Worm (Caenorhabditis elegans) whole organism, mixed stage, embryonic: ENCODE measurements around the gene T19E7.6.

ENCODE experiments used
- M03D4.4 ChIP-seq: sonication (generic microtip); optimal IDR thresholded peaks from 2 replicates; lab custom pipeline; 2017; ENCODE audit warnings: mild to moderate bottlenecking, missing genetic modification characterization, missing compliant biosample characterization
- bed-3 ChIP-seq: fragments of 200-800 bp; sonication (Bioruptor generic); optimal IDR thresholded peaks from 3 replicates; lab custom pipeline; 2018; ENCODE audit warnings: mild to moderate bottlenecking, missing genetic modification characterization, moderate library complexity, missing compliant biosample characterization
- blmp-1 ChIP-seq: fragments of 150-350 bp; optimal IDR thresholded peaks from 2 replicates; lab custom pipeline; 2014; ENCODE audit warnings: missing biosample characterization, missing genetic modification characterization
- ceh-39 ChIP-seq: fragments of 150-350 bp; optimal IDR thresholded peaks from 2 replicates; lab custom pipeline; 2014; ENCODE audit warnings: missing biosample characterization, missing genetic modification characterization
- ceh-43 ChIP-seq: fragments of 200-800 bp; sonication (Bioruptor generic); optimal IDR thresholded peaks from 2 replicates; lab custom pipeline; 2018; ENCODE audit warnings: mild to moderate bottlenecking, missing genetic modification characterization, moderate library complexity, missing compliant biosample characterization
- ceh-83 ChIP-seq: fragments of 200-800 bp; sonication (Bioruptor generic); optimal IDR thresholded peaks from 2 replicates; lab custom pipeline; 2018; ENCODE audit warnings: mild to moderate bottlenecking, missing genetic modification characterization, missing compliant biosample characterization
- ces-1 ChIP-seq: fragments of 150-350 bp; optimal IDR thresholded peaks from 2 replicates; lab custom pipeline; 2014; ENCODE audit warnings: missing biosample characterization, missing genetic modification reagents, missing genetic modification characterization
- cnd-1 ChIP-seq: fragments of 200-800 bp; sonication (Bioruptor generic); optimal IDR thresholded peaks from 2 replicates; lab custom pipeline; 2018; ENCODE audit warnings: mild to moderate bottlenecking, missing genetic modification characterization, missing compliant biosample characterization
- drap-1 ChIP-seq: fragments of 200-800 bp; sonication (Bioruptor generic); optimal IDR thresholded peaks from 3 replicates; lab custom pipeline; 2018; ENCODE audit warnings: mild to moderate bottlenecking, missing genetic modification characterization, missing compliant biosample characterization
- elt-1 ChIP-seq: sonication (generic microtip); optimal IDR thresholded peaks from 2 replicates; lab custom pipeline; 2017; ENCODE audit warnings: missing genetic modification characterization, mild to moderate bottlenecking, missing compliant biosample characterization, antibody characterized with exemption, moderate library complexity, borderline replicate concordance; ENCODE audit not compliant: insufficient read depth
- elt-3 ChIP-seq: fragments of 150-350 bp; optimal IDR thresholded peaks from 2 replicates; lab custom pipeline; 2014; ENCODE audit warnings: missing biosample characterization, missing genetic modification characterization
- flh-1 ChIP-seq: fragments of 200-800 bp; sonication (Bioruptor generic); optimal IDR thresholded peaks from 2 replicates; lab custom pipeline; 2018; ENCODE audit warnings: mild to moderate bottlenecking, missing genetic modification characterization, moderate library complexity, missing compliant biosample characterization
- ham-2 ChIP-seq: fragments of 200-800 bp; sonication (Bioruptor generic); optimal IDR thresholded peaks from 2 replicates; lab custom pipeline; 2018; ENCODE audit warnings: mild to moderate bottlenecking, missing genetic modification characterization, missing compliant biosample characterization
- hlh-1 ChIP-seq: fragments of 150-350 bp; optimal IDR thresholded peaks from 2 replicates; lab custom pipeline; 2014; ENCODE audit warnings: missing biosample characterization, missing genetic modification reagents, missing genetic modification characterization
- lin-13 ChIP-seq: fragments of 150-350 bp; optimal IDR thresholded peaks from 2 replicates; lab custom pipeline; 2014; ENCODE audit warnings: missing biosample characterization, missing genetic modification characterization
- lin-32 ChIP-seq: fragments of 200-800 bp; sonication (Bioruptor generic); optimal IDR thresholded peaks from 2 replicates; lab custom pipeline; 2018; ENCODE audit warnings: mild to moderate bottlenecking, missing genetic modification characterization, missing compliant biosample characterization
- lsy-2 ChIP-seq: fragments of 150-350 bp; optimal IDR thresholded peaks from 2 replicates; lab custom pipeline; 2014; ENCODE audit warnings: missing biosample characterization, missing genetic modification characterization
- mab-5 ChIP-seq: fragments of 150-350 bp; optimal IDR thresholded peaks from 2 replicates; lab custom pipeline; 2014; ENCODE audit warnings: missing biosample characterization, missing genetic modification characterization
- mep-1 ChIP-seq: fragments of 150-350 bp; optimal IDR thresholded peaks from 2 replicates; lab custom pipeline; 2017; ENCODE audit warnings: missing biosample characterization, missing genetic modification reagents, missing genetic modification characterization, inconsistent platforms
- mls-2 ChIP-seq: sonication (generic microtip); optimal IDR thresholded peaks from 2 replicates; lab custom pipeline; 2016; ENCODE audit warnings: mild to moderate bottlenecking, missing genetic modification characterization, moderate library complexity, missing compliant biosample characterization
- nhr-12 ChIP-seq: fragments of 150-350 bp; optimal IDR thresholded peaks from 2 replicates; lab custom pipeline; 2014; ENCODE audit warnings: missing biosample characterization, missing genetic modification characterization
- nhr-2 ChIP-seq: fragments of 150-350 bp; optimal IDR thresholded peaks from 2 replicates; lab custom pipeline; 2014; ENCODE audit warnings: missing biosample characterization, missing genetic modification characterization
- nhr-237 ChIP-seq: fragments of 150-350 bp; optimal IDR thresholded peaks from 2 replicates; lab custom pipeline; 2014; ENCODE audit warnings: missing biosample characterization, missing genetic modification characterization
- nhr-28 ChIP-seq: fragments of 150-350 bp; optimal IDR thresholded peaks from 2 replicates; lab custom pipeline; 2014; ENCODE audit warnings: missing biosample characterization, missing genetic modification characterization
- nhr-76 ChIP-seq: sonication (generic microtip); optimal IDR thresholded peaks from 2 replicates; lab custom pipeline; 2017; ENCODE audit warnings: missing biosample characterization, missing genetic modification characterization
- pha-4 ChIP-seq: fragments of 150-350 bp; optimal IDR thresholded peaks from 2 replicates; lab custom pipeline; 2018; ENCODE audit warnings: missing biosample characterization, missing genetic modification reagents, missing genetic modification characterization
- sem-2 ChIP-seq: fragments of 200-800 bp; sonication (Bioruptor generic); optimal IDR thresholded peaks from 2 replicates; lab custom pipeline; 2018; ENCODE audit warnings: mild to moderate bottlenecking, missing genetic modification characterization, missing compliant biosample characterization
- snpc-4 ChIP-seq: fragments of 150-350 bp; optimal IDR thresholded peaks from 2 replicates; lab custom pipeline; 2014; ENCODE audit warnings: missing biosample characterization, missing genetic modification characterization
- sptf-1 ChIP-seq: sonication (generic microtip); optimal IDR thresholded peaks from 2 replicates; lab custom pipeline; 2017; ENCODE audit warnings: mild to moderate bottlenecking, missing genetic modification characterization, moderate library complexity, missing compliant biosample characterization
- tbx-8 ChIP-seq: fragments of 200-800 bp; sonication (Bioruptor generic); optimal IDR thresholded peaks from 2 replicates; lab custom pipeline; 2018; ENCODE audit warnings: mild to moderate bottlenecking, missing genetic modification characterization, moderate library complexity, missing compliant biosample characterization
- unc-120 ChIP-seq: sonication (generic microtip); optimal IDR thresholded peaks from 2 replicates; lab custom pipeline; 2017; ENCODE audit warnings: missing genetic modification characterization, missing compliant biosample characterization; ENCODE audit not compliant: poor library complexity, severe bottlenecking
- unc-39 ChIP-seq: fragments of 150-350 bp; optimal IDR thresholded peaks from 2 replicates; lab custom pipeline; 2014; ENCODE audit warnings: missing biosample characterization, missing genetic modification characterization
- unc-62 ChIP-seq: fragments of 150-350 bp; optimal IDR thresholded peaks from 2 replicates; lab custom pipeline; 2014; ENCODE audit warnings: missing biosample characterization, missing genetic modification reagents, missing genetic modification characterization
- zip-8 ChIP-seq: fragments of 150-350 bp; optimal IDR thresholded peaks from 2 replicates; lab custom pipeline; 2014; ENCODE audit warnings: missing biosample characterization, missing genetic modification characterization
- ztf-11 ChIP-seq: fragments of 150-350 bp; optimal IDR thresholded peaks from 2 replicates; lab custom pipeline; 2014; ENCODE audit warnings: missing biosample characterization, missing genetic modification characterization

Gene T19E7.6

DNA sequence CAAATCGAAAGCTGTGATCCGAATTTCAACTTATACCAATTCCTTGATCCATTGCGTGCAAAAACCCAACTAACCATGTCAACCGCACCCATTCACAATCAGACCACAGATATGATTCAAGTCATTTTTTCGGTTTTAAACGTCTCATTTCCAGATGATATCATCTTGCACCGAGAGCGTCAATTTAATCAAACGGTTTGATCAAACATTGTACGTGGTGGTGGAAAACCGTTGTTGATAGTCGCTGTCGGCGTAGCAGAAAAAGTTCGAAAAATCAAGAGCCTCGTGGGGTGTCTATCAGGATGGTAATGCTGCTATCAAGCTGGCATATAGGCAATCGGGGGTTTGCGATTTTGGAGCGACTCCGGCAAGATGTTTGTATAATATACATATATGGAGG is 10.4 kb downstream of the T19E7.6 start:
- TF ChIP-seq lsy-2 (tag; lab: Kevin White, UChicago) (no peak), ceh-43 (GFP tag; lab: Kevin White, UChicago) (no peak)
- TF ChIP-seq, all 35 proteins: peak for 0

DNA sequence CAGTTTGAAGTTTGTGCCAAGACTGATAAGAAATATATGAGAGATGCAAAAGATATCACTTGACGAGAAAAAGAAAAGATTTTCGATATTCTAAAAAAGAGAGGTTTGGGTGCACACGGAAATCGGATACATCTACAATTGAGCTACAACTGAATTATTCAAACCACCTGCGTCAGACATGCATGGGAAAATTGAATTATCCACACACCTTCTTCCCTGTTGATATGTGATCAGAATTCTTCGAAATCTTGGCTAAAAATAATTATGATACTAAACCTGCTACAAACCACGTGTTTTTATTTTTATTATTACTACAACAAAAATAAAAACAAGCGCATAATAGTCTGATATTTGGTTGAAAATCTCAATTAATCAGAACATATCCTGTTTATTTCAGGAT is 11.1 kb downstream of the T19E7.6 start:
- peak; percentile 19 for TF ChIP-seq ces-1 (GFP tag; lab: Kevin White, UChicago)
- no peak for TF ChIP-seq tbx-8 (GFP tag; lab: Kevin White, UChicago)
- TF ChIP-seq lsy-2 (tag; lab: Kevin White, UChicago) = no peak
- no peak for TF ChIP-seq hlh-1 (tag; lab: Kevin White, UChicago)

ce11 chrIV:5657126-5657666 is 12.1 kb downstream of the T19E7.6 start:
- no peak for TF ChIP-seq hlh-1 (tag; lab: Kevin White, UChicago)
- TF ChIP-seq nhr-237 (tag; lab: Kevin White, UChicago) = peak; percentile 85
- TF ChIP-seq ceh-83 (GFP tag; lab: Kevin White, UChicago) = no peak
- TF ChIP-seq sptf-1 (tag; lab: Kevin White, UChicago) = no peak
- peak; percentile 73 for TF ChIP-seq ham-2
- TF ChIP-seq nhr-12 = no peak
- TF ChIP-seq nhr-28 (tag; lab: Kevin White, UChicago) = no peak
- TF ChIP-seq ztf-11 (tag; lab: Kevin White, UChicago) = no peak
- TF ChIP-seq lsy-2 (tag; lab: Kevin White, UChicago) = no peak
- no peak for TF ChIP-seq nhr-76
- no peak for TF ChIP-seq zip-8
- no peak for TF ChIP-seq mab-5 (tag; lab: Kevin White, UChicago)
- no peak for TF ChIP-seq ces-1 (GFP tag; lab: Kevin White, UChicago)
- no peak for TF ChIP-seq nhr-2 (tag; lab: Kevin White, UChicago)
- no peak for TF ChIP-seq elt-3 (tag; lab: Kevin White, UChicago)
- TF ChIP-seq pha-4 (tag; lab: Kevin White, UChicago) = peak; percentile 50
- no peak for TF ChIP-seq lin-13 (tag; lab: Kevin White, UChicago)
- TF ChIP-seq unc-62 (GFP tag; lab: Kevin White, UChicago) = peak; percentile 49
- TF ChIP-seq unc-120 (tag; lab: Kevin White, UChicago) = peak; percentile 41
- no peak for TF ChIP-seq ceh-39
- no peak for TF ChIP-seq cnd-1 (tag; lab: Kevin White, UChicago)
- no peak for TF ChIP-seq M03D4.4 (tag; lab: Kevin White, UChicago)
- TF ChIP-seq mep-1 (tag; lab: Kevin White, UChicago) = no peak
- peak; percentile 27 for TF ChIP-seq elt-1 (tag; lab: Kevin White, UChicago)
- TF ChIP-seq lin-32 = no peak
- no peak for TF ChIP-seq tbx-8 (GFP tag; lab: Kevin White, UChicago)
- no peak for TF ChIP-seq ceh-43 (GFP tag; lab: Kevin White, UChicago)
- TF ChIP-seq sem-2 = no peak
- no peak for TF ChIP-seq drap-1 (GFP tag; lab: Kevin White, UChicago)
- TF ChIP-seq bed-3 (GFP tag; lab: Kevin White, UChicago) = no peak
- no peak for TF ChIP-seq mls-2 (tag; lab: Kevin White, UChicago)
- TF ChIP-seq flh-1 (GFP tag; lab: Kevin White, UChicago) = no peak
- no peak for TF ChIP-seq snpc-4 (tag; lab: Kevin White, UChicago)
- TF ChIP-seq unc-39 (tag; lab: Kevin White, UChicago) = no peak
- peak; percentile 10 for TF ChIP-seq blmp-1

DNA sequence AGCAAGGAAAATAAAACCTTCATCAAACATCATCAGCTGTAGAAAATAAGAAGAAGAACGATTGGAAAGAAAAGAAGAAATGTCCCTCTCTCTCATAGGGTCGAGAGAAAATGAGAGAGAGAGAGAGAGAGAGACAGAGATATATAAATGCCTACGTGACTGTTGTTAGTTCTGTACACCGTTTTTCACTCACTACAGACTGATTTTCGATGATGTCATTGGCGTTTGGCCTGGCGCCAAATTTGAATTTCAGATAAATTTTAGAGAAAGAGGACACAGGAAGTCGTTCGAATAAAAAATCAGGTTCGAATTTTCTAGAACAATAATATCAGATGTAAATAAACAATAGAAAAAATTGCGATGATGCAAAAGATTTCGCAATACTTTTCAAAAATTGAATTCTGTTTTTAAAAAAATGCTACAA is 13.3 kb downstream of the T19E7.6 start:
- peak; percentile 67 for TF ChIP-seq nhr-28 (tag; lab: Kevin White, UChicago)
- peak; percentile 47 for TF ChIP-seq unc-62 (GFP tag; lab: Kevin White, UChicago)
- peak; percentile 86 for TF ChIP-seq nhr-237 (tag; lab: Kevin White, UChicago)
- no peak for TF ChIP-seq bed-3 (GFP tag; lab: Kevin White, UChicago)
- TF ChIP-seq nhr-12 = no peak
- TF ChIP-seq elt-3 (tag; lab: Kevin White, UChicago) = peak; percentile 16
